Fruit fly (Drosophila melanogaster) whole organism, embryonic: Measurements from ENCODE around the gene CG10140.

ENCODE experiments used
- Ada2b ChIP-seq: fragments of 200-800 bp; sonication (Bioruptor generic); IDR thresholded peaks from 2 replicates; pipeline ENCODE4 v1.3.6; 2022; ENCODE audit warnings: missing biosample characterization, missing genetic modification characterization
- Antp ChIP-seq: fragments of 200-800 bp; sonication (Bioruptor generic); optimal IDR thresholded peaks from 3 replicates; lab custom pipeline; 2016; ENCODE audit warnings: missing biosample characterization, missing genetic modification characterization
- CG10565 ChIP-seq: fragments of 200-800 bp; sonication (Bioruptor generic); optimal IDR thresholded peaks from 3 replicates; lab custom pipeline; 2016; ENCODE audit warnings: missing biosample characterization, mild to moderate bottlenecking, missing genetic modification characterization
- CG11085 ChIP-seq: fragments of 200-800 bp; sonication (Bioruptor generic); IDR thresholded peaks from 2 replicates; pipeline ENCODE4 v1.3.6; 2022; ENCODE audit warnings: missing biosample characterization, missing genetic modification characterization
- CG12659 ChIP-seq: fragments of 200-800 bp; sonication (Bioruptor generic); optimal IDR thresholded peaks from 3 replicates; lab custom pipeline; 2017; ENCODE audit warnings: mild to moderate bottlenecking, missing biosample characterization, missing genetic modification reagents, missing genetic modification characterization
- CG13287 ChIP-seq: fragments of 200-800 bp; sonication (Bioruptor generic); IDR thresholded peaks from 2 replicates; pipeline ENCODE4 v1.3.6; 2022; ENCODE audit warnings: missing biosample characterization, missing genetic modification characterization; ENCODE audit not compliant: partially characterized antibody
- CG13424 ChIP-seq: fragments of 200-800 bp; sonication (Bioruptor generic); optimal IDR thresholded peaks from 2 replicates; lab custom pipeline; 2019; ENCODE audit warnings: missing biosample characterization, mild to moderate bottlenecking, missing genetic modification characterization, moderate library complexity
- CG1529 ChIP-seq: fragments of 200-800 bp; sonication (Bioruptor generic); optimal IDR thresholded peaks from 3 replicates; lab custom pipeline; 2018; ENCODE audit warnings: missing biosample characterization, missing genetic modification characterization
- CG1647 ChIP-seq: fragments of 200-800 bp; sonication (Bioruptor generic); optimal IDR thresholded peaks from 3 replicates; lab custom pipeline; 2016; ENCODE audit warnings: missing biosample characterization, missing genetic modification characterization
- CG17802 ChIP-seq: fragments of 200-800 bp; sonication (Bioruptor generic); optimal IDR thresholded peaks from 2 replicates; lab custom pipeline; 2018; ENCODE audit warnings: missing biosample characterization, mild to moderate bottlenecking, missing genetic modification characterization, moderate library complexity
- CG1832 ChIP-seq: fragments of 200-800 bp; sonication (Bioruptor generic); optimal IDR thresholded peaks from 2 replicates; lab custom pipeline; 2017; ENCODE audit warnings: missing biosample characterization, mild to moderate bottlenecking, missing genetic modification characterization, inconsistent platforms
- CG18476 ChIP-seq: fragments of 200-800 bp; sonication (Bioruptor generic); optimal IDR thresholded peaks from 2 replicates; lab custom pipeline; 2016; ENCODE audit warnings: missing biosample characterization, mild to moderate bottlenecking, missing genetic modification characterization
- CG18764 ChIP-seq: fragments of 200-800 bp; sonication (Bioruptor generic); optimal IDR thresholded peaks from 3 replicates; lab custom pipeline; 2016; ENCODE audit warnings: missing biosample characterization, missing genetic modification characterization
- CG2889 ChIP-seq: fragments of 200-800 bp; sonication (Bioruptor generic); IDR thresholded peaks from 3 replicates; pipeline ENCODE4 v1.3.6; 2022; ENCODE audit warnings: missing biosample characterization, missing genetic modification characterization
- CG31388 ChIP-seq: fragments of 200-800 bp; sonication (Bioruptor generic); optimal IDR thresholded peaks from 2 replicates; lab custom pipeline; 2016; ENCODE audit warnings: missing biosample characterization, missing genetic modification characterization
- CG4617 ChIP-seq: fragments of 200-800 bp; sonication (Bioruptor generic); optimal IDR thresholded peaks from 3 replicates; lab custom pipeline; 2016; ENCODE audit warnings: missing biosample characterization, missing genetic modification characterization, borderline replicate concordance
- CG6683 ChIP-seq: fragments of 200-800 bp; sonication (Bioruptor generic); optimal IDR thresholded peaks from 2 replicates; lab custom pipeline; 2017; ENCODE audit warnings: missing biosample characterization, mild to moderate bottlenecking, missing genetic modification characterization, missing genetic modification reagents
- CG7839 ChIP-seq: fragments of 200-800 bp; sonication (Bioruptor generic); optimal IDR thresholded peaks from 3 replicates; lab custom pipeline; 2018; ENCODE audit warnings: missing biosample characterization, mild to moderate bottlenecking, missing genetic modification characterization, moderate library complexity
- CG9876 ChIP-seq: fragments of 200-800 bp; sonication (Bioruptor generic); optimal IDR thresholded peaks from 2 replicates; lab custom pipeline; 2016; ENCODE audit warnings: missing biosample characterization, missing genetic modification characterization
- Dip2 ChIP-seq: fragments of 200-800 bp; sonication (Bioruptor generic); IDR thresholded peaks from 2 replicates; pipeline ENCODE4 v1.3.6; 2022; ENCODE audit warnings: missing biosample characterization, missing genetic modification characterization
- Doc3 ChIP-seq: fragments of 200-800 bp; sonication (Bioruptor generic); IDR thresholded peaks from 3 replicates; pipeline ENCODE4 v1.3.6; 2022; ENCODE audit warnings: missing biosample characterization, missing genetic modification characterization; ENCODE audit not compliant: partially characterized antibody
- HHEX ChIP-seq: fragments of 200-800 bp; sonication (Bioruptor generic); optimal IDR thresholded peaks from 3 replicates; lab custom pipeline; 2017; ENCODE audit warnings: missing biosample characterization, mild to moderate bottlenecking, missing genetic modification characterization, missing genetic modification reagents
- Hr51 ChIP-seq, 2 experiments: fragments of 200-800 bp; sonication (Bioruptor generic); optimal IDR thresholded peaks; 2 replicates in 1 of 2; 3 replicates in 1 of 2; lab custom pipeline; 2016 to 2018; ENCODE audit warnings: missing biosample characterization in 2 of 2, missing genetic modification characterization in 2 of 2, mild to moderate bottlenecking in 1 of 2, moderate library complexity in 1 of 2
- Lim3 ChIP-seq: fragments of 200-800 bp; sonication (Bioruptor generic); IDR thresholded peaks from 2 replicates; pipeline ENCODE4 v1.3.6; 2022; ENCODE audit warnings: missing biosample characterization, missing genetic modification characterization
- Mad ChIP-seq: fragments of 200-800 bp; sonication (Bioruptor generic); optimal IDR thresholded peaks from 2 replicates; lab custom pipeline; 2016; ENCODE audit warnings: missing biosample characterization, missing genetic modification characterization
- Max ChIP-seq: fragments of 200-800 bp; sonication (Bioruptor generic); optimal IDR thresholded peaks from 2 replicates; lab custom pipeline; 2016; ENCODE audit warnings: missing biosample characterization, mild to moderate bottlenecking, missing genetic modification characterization
- Myb ChIP-seq: fragments of 200-800 bp; sonication (Bioruptor generic); optimal IDR thresholded peaks from 2 replicates; lab custom pipeline; 2016; ENCODE audit warnings: missing biosample characterization, missing genetic modification characterization
- Poxn ChIP-seq: fragments of 200-800 bp; sonication (Bioruptor generic); IDR thresholded peaks from 2 replicates; pipeline ENCODE4 v1.3.6; 2022; ENCODE audit warnings: missing biosample characterization, missing genetic modification characterization
- ato ChIP-seq: fragments of 200-800 bp; sonication (Bioruptor generic); IDR thresholded peaks from 2 replicates; pipeline ENCODE4 v1.3.6; 2022; ENCODE audit warnings: missing biosample characterization, missing genetic modification characterization; ENCODE audit not compliant: partially characterized antibody
- az2 ChIP-seq: fragments of 200-800 bp; sonication (Bioruptor generic); optimal IDR thresholded peaks from 3 replicates; lab custom pipeline; 2016; ENCODE audit warnings: missing biosample characterization, missing genetic modification characterization
- bab2 ChIP-seq: fragments of 200-800 bp; sonication (Bioruptor generic); optimal IDR thresholded peaks from 2 replicates; lab custom pipeline; 2016; ENCODE audit warnings: missing biosample characterization, missing genetic modification characterization
- chif ChIP-seq, 2 experiments: fragments of 200-800 bp; sonication (Bioruptor generic); optimal IDR thresholded peaks; 3 replicates each; lab custom pipeline; 2016; ENCODE audit warnings: missing biosample characterization in 2 of 2, missing genetic modification characterization in 2 of 2
- crc ChIP-seq: fragments of 200-800 bp; sonication (Bioruptor generic); optimal IDR thresholded peaks from 2 replicates; lab custom pipeline; 2016; ENCODE audit warnings: missing biosample characterization, missing genetic modification characterization
- crol ChIP-seq: fragments of 200-800 bp; sonication (Bioruptor generic); IDR thresholded peaks from 2 replicates; pipeline ENCODE4 v1.3.6; 2022; ENCODE audit warnings: missing biosample characterization, missing genetic modification characterization
- crp ChIP-seq, 2 experiments: fragments of 200-800 bp; sonication (Bioruptor generic); optimal IDR thresholded peaks; 2 replicates in 1 of 2; 3 replicates in 1 of 2; lab custom pipeline; 2017; ENCODE audit warnings: missing biosample characterization in 2 of 2, missing genetic modification characterization in 2 of 2, mild to moderate bottlenecking in 1 of 2, moderate library complexity in 1 of 2
- jigr1 ChIP-seq: fragments of 200-800 bp; sonication (Bioruptor generic); IDR thresholded peaks from 3 replicates; pipeline ENCODE4 v1.3.6; 2022; ENCODE audit warnings: missing biosample characterization, missing genetic modification characterization
- jumu ChIP-seq: fragments of 200-800 bp; sonication (Bioruptor generic); optimal IDR thresholded peaks from 3 replicates; lab custom pipeline; 2016; ENCODE audit warnings: missing biosample characterization, missing genetic modification characterization
- luna ChIP-seq: fragments of 200-800 bp; sonication (Bioruptor generic); optimal IDR thresholded peaks from 2 replicates; lab custom pipeline; 2016; ENCODE audit warnings: missing biosample characterization, missing genetic modification characterization
- org-1 ChIP-seq: fragments of 200-800 bp; sonication (Bioruptor generic); optimal IDR thresholded peaks from 2 replicates; lab custom pipeline; 2017; ENCODE audit warnings: missing biosample characterization, missing genetic modification characterization
- peb ChIP-seq: fragments of 200-800 bp; sonication (Bioruptor generic); IDR thresholded peaks from 2 replicates; pipeline ENCODE4 v1.3.6; 2022; ENCODE audit warnings: missing biosample characterization, missing genetic modification characterization
- pita ChIP-seq: fragments of 200-800 bp; sonication (Bioruptor generic); optimal IDR thresholded peaks from 2 replicates; lab custom pipeline; 2017; ENCODE audit warnings: missing biosample characterization, mild to moderate bottlenecking, missing genetic modification characterization
- pzg ChIP-seq: fragments of 200-800 bp; sonication (Bioruptor generic); optimal IDR thresholded peaks from 3 replicates; lab custom pipeline; 2018; ENCODE audit warnings: missing biosample characterization, mild to moderate bottlenecking, missing genetic modification characterization, moderate library complexity
- schlank ChIP-seq: fragments of 200-800 bp; sonication (Bioruptor generic); optimal IDR thresholded peaks from 2 replicates; lab custom pipeline; 2018; ENCODE audit warnings: missing biosample characterization, mild to moderate bottlenecking, missing genetic modification characterization
- slou ChIP-seq: fragments of 200-800 bp; sonication (Bioruptor generic); optimal IDR thresholded peaks from 3 replicates; lab custom pipeline; 2016; ENCODE audit warnings: missing biosample characterization, missing genetic modification characterization
- sna ChIP-seq: fragments of 200-800 bp; sonication (Bioruptor generic); IDR thresholded peaks from 2 replicates; pipeline ENCODE4 v1.3.6; 2022; ENCODE audit warnings: missing biosample characterization, missing genetic modification characterization; ENCODE audit not compliant: partially characterized antibody
- stc ChIP-seq: fragments of 200-800 bp; sonication (Bioruptor generic); IDR thresholded peaks from 2 replicates; pipeline ENCODE4 v1.3.6; 2022; ENCODE audit warnings: missing biosample characterization, missing genetic modification characterization
- sug ChIP-seq: fragments of 200-800 bp; optimal IDR thresholded peaks from 2 replicates; lab custom pipeline; 2019; ENCODE audit warnings: missing biosample characterization, mild to moderate bottlenecking, missing genetic modification characterization, moderate library complexity
- trh ChIP-seq: fragments of 200-800 bp; sonication (Bioruptor generic); optimal IDR thresholded peaks from 2 replicates; lab custom pipeline; 2016; ENCODE audit warnings: missing biosample characterization, missing genetic modification characterization
- unpg ChIP-seq: fragments of 200-800 bp; sonication (Bioruptor generic); optimal IDR thresholded peaks from 3 replicates; lab custom pipeline; 2018; ENCODE audit warnings: missing biosample characterization, mild to moderate bottlenecking, missing genetic modification characterization, moderate library complexity
- vfl ChIP-seq: fragments of 200-800 bp; sonication (Bioruptor generic); optimal IDR thresholded peaks from 2 replicates; lab custom pipeline; 2016; ENCODE audit warnings: missing biosample characterization, missing genetic modification characterization
- vnd ChIP-seq: fragments of 200-800 bp; sonication (Bioruptor generic); IDR thresholded peaks from 3 replicates; pipeline ENCODE4 v1.3.6; 2022; ENCODE audit warnings: missing biosample characterization, missing genetic modification characterization; ENCODE audit not compliant: partially characterized antibody

The CG10140 gene

DNA sequence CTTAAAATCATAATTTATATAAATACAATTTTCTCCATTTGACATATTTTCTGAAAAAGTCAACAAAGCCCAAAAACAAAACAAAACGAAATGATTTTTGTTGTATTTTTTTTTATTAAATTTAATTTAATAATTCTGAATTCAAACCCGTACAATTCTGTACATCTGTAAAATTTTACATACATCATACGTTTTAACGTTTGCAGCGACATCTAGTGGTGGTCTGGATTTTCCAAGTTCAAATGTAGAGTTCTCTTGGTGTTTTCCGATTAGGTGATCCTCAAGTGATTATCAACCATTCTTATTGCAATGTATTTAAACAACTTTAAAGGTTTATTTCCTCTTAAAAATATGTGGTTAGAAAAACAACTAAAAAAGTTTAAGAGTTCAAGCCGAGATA, 29.3 kb downstream of the CG10140 start (continued):
- TF ChIP-seq Antp (GFP tag; lab: Kevin White, UChicago) (peak; percentile 20), CG1647 (GFP tag; lab: Kevin White, UChicago) (peak; percentile 20), CG13287 (no peak), slou (GFP tag; lab: Kevin White, UChicago) (no peak), jumu (GFP tag; lab: Kevin White, UChicago) (peak; percentile 15), HHEX (GFP tag; lab: Kevin White, UChicago) (no peak), Poxn (GFP tag; lab: Robert Waterston, UW) (no peak), crol (GFP tag; lab: Robert Waterston, UW) (no peak), Lim3 (GFP tag; lab: Robert Waterston, UW) (no peak), Dip2 (GFP tag; lab: Robert Waterston, UW) (peak; percentile 99), Myb (GFP tag; lab: Kevin White, UChicago) (peak; percentile 2), CG12659 (GFP tag; lab: Kevin White, UChicago) (no peak), pita (peak; percentile 50), CG18764 (GFP tag; lab: Kevin White, UChicago) (peak; percentile 15), Doc3 (GFP tag; lab: Robert Waterston, UW) (no peak), CG4617 (GFP tag; lab: Kevin White, UChicago) (peak; percentile 27), stc (GFP tag; lab: Robert Waterston, UW) (no peak), ato (GFP tag; lab: Robert Waterston, UW) (no peak), CG2889 (no peak), vfl (GFP tag; lab: Kevin White, UChicago) (no peak), jigr1 (GFP tag; lab: Robert Waterston, UW) (no peak), luna (GFP tag; lab: Kevin White, UChicago) (no peak), vnd (GFP tag; lab: Robert Waterston, UW) (no peak), bab2 (GFP tag; lab: Kevin White, UChicago) (peak; percentile 11), trh (GFP tag; lab: Kevin White, UChicago) (no peak), Mad (GFP tag; lab: Kevin White, UChicago) (peak; percentile 14), CG10565 (GFP tag; lab: Kevin White, UChicago) (no peak), sug (peak; percentile 29), CG17802 (tag; lab: Kevin White, UChicago) (no peak), CG13424 (tag; lab: Kevin White, UChicago) (peak; percentile 7), Max (GFP tag; lab: Kevin White, UChicago) (no peak), sna (no peak), unpg (peak; percentile 13), crp (GFP tag; optimal IDR thresholded peaks at IDR 0.05; lab: Kevin White, UChicago) (no peak), CG7839 (tag; lab: Kevin White, UChicago) (peak; percentile 54), CG1832 (GFP tag; lab: Kevin White, UChicago) (no peak), schlank (tag; lab: Kevin White, UChicago) (no peak), CG18476 (GFP tag; lab: Kevin White, UChicago) (no peak), Ada2b (no peak), CG6683 (no peak), chif (GFP tag; optimal IDR thresholded peaks at IDR 0.05; lab: Kevin White, UChicago) (peak in 1 of 2 experiments; percentile 66), Hr51 (GFP tag; optimal IDR thresholded peaks at IDR 0.05; lab: Kevin White, UChicago) (no peak), pzg (GFP tag; lab: Kevin White, UChicago) (no peak), az2 (peak; percentile 40), CG11085 (no peak), CG31388 (GFP tag; lab: Kevin White, UChicago) (no peak), org-1 (GFP tag; lab: Kevin White, UChicago) (no peak), CG9876 (GFP tag; lab: Kevin White, UChicago) (peak; percentile 24), crc (GFP tag; lab: Kevin White, UChicago) (no peak), peb (GFP tag; lab: Robert Waterston, UW) (no peak), CG1529 (GFP tag; lab: Kevin White, UChicago) (no peak)
